Fruit fly (Drosophila melanogaster): ENCODE results near the gene CG33281.

CG33281 gene

dm6 chr2L:3356790-3357696 is 33.0 kb downstream of the CG33281 start, which contains the start of gene CG8838:
CG8838 (plus strand) TSS chr2L:3357646.
- TF ChIP-seq EcR (GFP tag; optimal IDR thresholded peaks at IDR 0.05) (no peak), usp (GFP tag; optimal IDR thresholded peaks at IDR 0.05) (no peak), Dll (optimal IDR thresholded peaks at IDR 0.05) (no peak), CG8478 (optimal IDR thresholded peaks at IDR 0.05) (no peak)

- TF ChIP-seq CG8478 (optimal IDR thresholded peaks at IDR 0.05) (no peak), psq (optimal IDR thresholded peaks at IDR 0.05) (no peak), Dll (optimal IDR thresholded peaks at IDR 0.05) (no peak), EcR (GFP tag; optimal IDR thresholded peaks at IDR 0.05) (no peak), pan (optimal IDR thresholded peaks at IDR 0.05) (no peak), usp (GFP tag; optimal IDR thresholded peaks at IDR 0.05) (no peak)
These were observed 37.8 kb downstream of the CG33281 start for dm6 chr2L:3361821-3362220.

dm6 chr2L:3366043-3366679 is 42.1 kb downstream of the CG33281 start:
- no peak for TF ChIP-seq usp (GFP tag; optimal IDR thresholded peaks at IDR 0.05)
- TF ChIP-seq pan (optimal IDR thresholded peaks at IDR 0.05): no peak
- TF ChIP-seq psq (optimal IDR thresholded peaks at IDR 0.05): no peak
- no peak for TF ChIP-seq CG8478 (optimal IDR thresholded peaks at IDR 0.05)
- TF ChIP-seq Dll (optimal IDR thresholded peaks at IDR 0.05): no peak
- TF ChIP-seq EcR (GFP tag; optimal IDR thresholded peaks at IDR 0.05): no peak

dm6 chr2L:3368425-3368824 is 44.4 kb downstream of the CG33281 start:
- TF ChIP-seq EcR (GFP tag; optimal IDR thresholded peaks at IDR 0.05) (no peak), Dll (optimal IDR thresholded peaks at IDR 0.05) (no peak), pan (optimal IDR thresholded peaks at IDR 0.05) (no peak), usp (GFP tag; optimal IDR thresholded peaks at IDR 0.05) (no peak)

dm6 chr2L:3369083-3369653 is 45.1 kb downstream of the CG33281 start:
- TF ChIP-seq psq (optimal IDR thresholded peaks at IDR 0.05): no peak
- no peak for TF ChIP-seq usp (GFP tag; optimal IDR thresholded peaks at IDR 0.05)
- TF ChIP-seq EcR (GFP tag; optimal IDR thresholded peaks at IDR 0.05): no peak
- TF ChIP-seq Dll (optimal IDR thresholded peaks at IDR 0.05): no peak
- no peak for TF ChIP-seq pan (optimal IDR thresholded peaks at IDR 0.05)
- TF ChIP-seq CG8478 (optimal IDR thresholded peaks at IDR 0.05): no peak

dm6 chr2L:3369822-3370221 is 45.8 kb downstream of the CG33281 start:
- TF ChIP-seq Dll (optimal IDR thresholded peaks at IDR 0.05): no peak
- TF ChIP-seq EcR (GFP tag; optimal IDR thresholded peaks at IDR 0.05): no peak
- TF ChIP-seq pan (optimal IDR thresholded peaks at IDR 0.05): no peak

dm6 chr2L:3370920-3371319 is 46.9 kb downstream of the CG33281 start:
- TF ChIP-seq CG8478 (optimal IDR thresholded peaks at IDR 0.05): no peak

dm6 chr2L:3371340-3371739 is 47.3 kb downstream of the CG33281 start:
- TF ChIP-seq CG8478 (optimal IDR thresholded peaks at IDR 0.05) (no peak), psq (optimal IDR thresholded peaks at IDR 0.05) (no peak), pan (optimal IDR thresholded peaks at IDR 0.05) (no peak), EcR (GFP tag; optimal IDR thresholded peaks at IDR 0.05) (no peak), usp (GFP tag; optimal IDR thresholded peaks at IDR 0.05) (no peak), Dll (optimal IDR thresholded peaks at IDR 0.05) (no peak)

dm6 chr2L:3371776-3372383 is 47.8 kb downstream of the CG33281 start:
- TF ChIP-seq EcR (GFP tag; optimal IDR thresholded peaks at IDR 0.05) (peak in 1 of 2 experiments; percentile 9), pan (optimal IDR thresholded peaks at IDR 0.05) (no peak), Dll (optimal IDR thresholded peaks at IDR 0.05) (no peak), usp (GFP tag; optimal IDR thresholded peaks at IDR 0.05) (no peak), CG8478 (optimal IDR thresholded peaks at IDR 0.05) (no peak), psq (optimal IDR thresholded peaks at IDR 0.05) (no peak)

- TF ChIP-seq usp (GFP tag; optimal IDR thresholded peaks at IDR 0.05) (no peak), Dll (optimal IDR thresholded peaks at IDR 0.05) (no peak), CG8478 (optimal IDR thresholded peaks at IDR 0.05) (no peak), pan (optimal IDR thresholded peaks at IDR 0.05) (no peak)
These were observed 48.5 kb downstream of the CG33281 start for dm6 chr2L:3372483-3372929.

dm6 chr2L:3373242-3373641 is 49.2 kb downstream of the CG33281 start, which contains the start of gene GramD1B:
GramD1B (minus strand) TSS chr2L:3373372.
- TF ChIP-seq pan (optimal IDR thresholded peaks at IDR 0.05): no peak
- TF ChIP-seq Dll (optimal IDR thresholded peaks at IDR 0.05): no peak
- TF ChIP-seq EcR (GFP tag; optimal IDR thresholded peaks at IDR 0.05): no peak
- TF ChIP-seq psq (optimal IDR thresholded peaks at IDR 0.05): no peak
- TF ChIP-seq CG8478 (optimal IDR thresholded peaks at IDR 0.05): no peak
- TF ChIP-seq usp (GFP tag; optimal IDR thresholded peaks at IDR 0.05): no peak

dm6 chr2L:3375611-3376010 is 51.6 kb downstream of the CG33281 start, which contains the start of gene CG15412:
CG15412 (minus strand) TSS chr2L:3375711.
- no peak for TF ChIP-seq psq (optimal IDR thresholded peaks at IDR 0.05)
- TF ChIP-seq pan (optimal IDR thresholded peaks at IDR 0.05): no peak
- TF ChIP-seq usp (GFP tag; optimal IDR thresholded peaks at IDR 0.05): no peak
- no peak for TF ChIP-seq CG8478 (optimal IDR thresholded peaks at IDR 0.05)
- no peak for TF ChIP-seq EcR (GFP tag; optimal IDR thresholded peaks at IDR 0.05)
- no peak for TF ChIP-seq Dll (optimal IDR thresholded peaks at IDR 0.05)

All from whole organism.